Worm (Caenorhabditis elegans): ENCODE results near the gene cogc-8.

DNA sequence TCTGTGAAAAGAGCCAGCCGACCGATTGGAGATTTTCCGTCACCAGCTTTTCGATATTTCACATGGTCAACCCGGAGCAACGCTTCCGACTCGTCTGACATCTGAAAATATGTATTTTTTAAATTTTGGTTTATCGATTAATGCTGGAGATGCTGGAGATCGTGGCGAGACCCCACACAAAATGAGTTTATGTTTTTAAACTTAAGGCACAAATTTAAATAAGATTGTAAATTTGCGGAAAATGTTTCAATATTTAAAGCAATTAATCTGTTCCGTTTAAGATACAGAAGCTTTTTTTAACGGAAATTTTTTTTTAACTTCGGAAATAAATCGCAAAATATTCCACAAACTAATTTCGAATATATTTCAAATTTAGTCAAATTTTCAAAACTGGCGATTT lies 8.6 kb upstream of the cogc-8 start, which contains the start of gene gtf-2H1:
- no peak for TF ChIP-seq fos-1 (tag; optimal IDR thresholded peaks at IDR 0.05)
- TF ChIP-seq C34B4.2 (tag; optimal IDR thresholded peaks at IDR 0.05), result no peak
- no peak for TF ChIP-seq fkh-8 (tag; optimal IDR thresholded peaks at IDR 0.05)
